Worm (Caenorhabditis elegans): ENCODE results near the gene Y47D3A.13.

Y47D3A.13 gene

ce11 chrIII:11240776-11241175 is 16.9 kb upstream of the Y47D3A.13 start:
- TF ChIP-seq him-1 (tag; optimal IDR thresholded peaks at IDR 0.05) (no peak), W03F9.2 (tag; optimal IDR thresholded peaks at IDR 0.05) (no peak), dao-5 (tag; optimal IDR thresholded peaks at IDR 0.05) (no peak)

- TF ChIP-seq dao-5 (tag; optimal IDR thresholded peaks at IDR 0.05) (no peak), W03F9.2 (tag; optimal IDR thresholded peaks at IDR 0.05) (no peak), him-1 (tag; optimal IDR thresholded peaks at IDR 0.05) (no peak)
Measured at ce11 chrIII:11238790-11239189, 14.9 kb upstream of the Y47D3A.13 start.

- TF ChIP-seq him-1 (tag; optimal IDR thresholded peaks at IDR 0.05) (no peak), W03F9.2 (tag; optimal IDR thresholded peaks at IDR 0.05) (no peak), dao-5 (tag; optimal IDR thresholded peaks at IDR 0.05) (no peak)
Measured at ce11 chrIII:11238309-11238708, 14.4 kb upstream of the Y47D3A.13 start.

- TF ChIP-seq W03F9.2 (tag; optimal IDR thresholded peaks at IDR 0.05) (no peak), dao-5 (tag; optimal IDR thresholded peaks at IDR 0.05) (no peak), him-1 (tag; optimal IDR thresholded peaks at IDR 0.05) (no peak)
Measured at ce11 chrIII:11237741-11238140, 13.8 kb upstream of the Y47D3A.13 start.

ce11 chrIII:11236788-11237187 is 12.9 kb upstream of the Y47D3A.13 start, which contains the start of the genes Y47D3A.14 and aakb-2:
TSS of gene Y47D3A.14 (minus strand) at chrIII:11236868.
TSS of gene aakb-2 (plus strand) at chrIII:11237143.
- TF ChIP-seq dao-5 (tag; optimal IDR thresholded peaks at IDR 0.05) (no peak), W03F9.2 (tag; optimal IDR thresholded peaks at IDR 0.05) (peak; percentile 41)

ce11 chrIII:11234742-11235141 is 10.8 kb upstream of the Y47D3A.13 start, which contains the start of gene Y47D3A.34:
TSS of gene Y47D3A.34 (minus strand) at chrIII:11234861.
- TF ChIP-seq him-1 (tag; optimal IDR thresholded peaks at IDR 0.05) (no peak), dao-5 (tag; optimal IDR thresholded peaks at IDR 0.05) (no peak), W03F9.2 (tag; optimal IDR thresholded peaks at IDR 0.05) (no peak)

ce11 chrIII:11231969-11232368 is 8.1 kb upstream of the Y47D3A.13 start, which contains the start of gene elo-8:
TSS of gene elo-8 (minus strand) at chrIII:11232069.
- TF ChIP-seq W03F9.2 (tag; optimal IDR thresholded peaks at IDR 0.05) (no peak), him-1 (tag; optimal IDR thresholded peaks at IDR 0.05) (no peak), dao-5 (tag; optimal IDR thresholded peaks at IDR 0.05) (no peak)

- no peak for TF ChIP-seq dao-5 (tag; optimal IDR thresholded peaks at IDR 0.05)
- no peak for TF ChIP-seq him-1 (tag; optimal IDR thresholded peaks at IDR 0.05)
- TF ChIP-seq W03F9.2 (tag; optimal IDR thresholded peaks at IDR 0.05), result no peak
Measured at ce11 chrIII:11231408-11231807, 7.5 kb upstream of the Y47D3A.13 start.

ce11 chrIII:11230581-11230980 is 6.7 kb upstream of the Y47D3A.13 start:
- TF ChIP-seq W03F9.2 (tag; optimal IDR thresholded peaks at IDR 0.05) (no peak), him-1 (tag; optimal IDR thresholded peaks at IDR 0.05) (no peak), dao-5 (tag; optimal IDR thresholded peaks at IDR 0.05) (no peak)

ce11 chrIII:11227025-11227424 is 3.1 kb upstream of the Y47D3A.13 start, which contains the start of gene tbx-37:
TSS of gene tbx-37 (minus strand) at chrIII:11227125.
- no peak for TF ChIP-seq him-1 (tag; optimal IDR thresholded peaks at IDR 0.05)
- no peak for TF ChIP-seq dao-5 (tag; optimal IDR thresholded peaks at IDR 0.05)
- TF ChIP-seq W03F9.2 (tag; optimal IDR thresholded peaks at IDR 0.05), result no peak

ce11 chrIII:11221583-11222191 is 2.2 kb downstream of the Y47D3A.13 start:
- no peak for TF ChIP-seq him-1 (tag; optimal IDR thresholded peaks at IDR 0.05)
- no peak for TF ChIP-seq W03F9.2 (tag; optimal IDR thresholded peaks at IDR 0.05)
- TF ChIP-seq dao-5 (tag; optimal IDR thresholded peaks at IDR 0.05), result no peak

- TF ChIP-seq dao-5 (tag; optimal IDR thresholded peaks at IDR 0.05) (no peak), W03F9.2 (tag; optimal IDR thresholded peaks at IDR 0.05) (no peak), him-1 (tag; optimal IDR thresholded peaks at IDR 0.05) (no peak)
Measured at ce11 chrIII:11218150-11218841, 5.6 kb downstream of the Y47D3A.13 start, which contains the start of the genes tbx-34 and wht-8. TSS of gene tbx-34 (minus strand) at chrIII:11218250. TSS of gene wht-8 (plus strand) at chrIII:11218791.

- no peak for TF ChIP-seq him-1 (tag; optimal IDR thresholded peaks at IDR 0.05)
- TF ChIP-seq dao-5 (tag; optimal IDR thresholded peaks at IDR 0.05), result no peak
- TF ChIP-seq W03F9.2 (tag; optimal IDR thresholded peaks at IDR 0.05), result no peak
Measured at ce11 chrIII:11208371-11208770, 15.5 kb downstream of the Y47D3A.13 start.

ce11 chrIII:11207825-11208224 is 16.1 kb downstream of the Y47D3A.13 start:
- no peak for TF ChIP-seq him-1 (tag; optimal IDR thresholded peaks at IDR 0.05)
- no peak for TF ChIP-seq W03F9.2 (tag; optimal IDR thresholded peaks at IDR 0.05)
- TF ChIP-seq dao-5 (tag; optimal IDR thresholded peaks at IDR 0.05), result no peak
